Worm (Caenorhabditis elegans) whole organism, L1 larva: ENCODE results near the gene F20B6.6.

Experiments
- fos-1 ChIP-seq: fragments of 150-350 bp; optimal IDR thresholded peaks from 2 replicates; lab custom pipeline; 2014; ENCODE audit warnings: missing biosample characterization, missing genetic modification characterization
- jun-1 ChIP-seq: fragments of 150-350 bp; optimal IDR thresholded peaks from 2 replicates; lab custom pipeline; 2014; ENCODE audit warnings: missing biosample characterization, missing genetic modification reagents, missing genetic modification characterization
- lin-13 ChIP-seq: fragments of 150-350 bp; optimal IDR thresholded peaks from 2 replicates; lab custom pipeline; 2014; ENCODE audit warnings: missing biosample characterization, missing genetic modification reagents, missing genetic modification characterization
- lin-15B ChIP-seq: fragments of 150-350 bp; sonication (generic microtip); optimal IDR thresholded peaks from 3 replicates; lab custom pipeline; 2014; ENCODE audit warnings: missing biosample characterization, missing genetic modification characterization
- snpc-4 ChIP-seq: fragments of 150-350 bp; optimal IDR thresholded peaks from 2 replicates; lab custom pipeline; 2014; ENCODE audit warnings: missing biosample characterization, missing genetic modification characterization
- ztf-11 ChIP-seq, 2 experiments: sonication (generic microtip); optimal IDR thresholded peaks; 2 replicates each; lab custom pipeline; 2016 to 2017; ENCODE audit warnings: missing genetic modification characterization in 2 of 2, missing biosample characterization in 1 of 2, missing compliant biosample characterization in 1 of 2
- ztf-4 ChIP-seq: fragments of 150-350 bp; optimal IDR thresholded peaks from 2 replicates; lab custom pipeline; 2014; ENCODE audit warnings: missing biosample characterization, missing genetic modification characterization

DNA sequence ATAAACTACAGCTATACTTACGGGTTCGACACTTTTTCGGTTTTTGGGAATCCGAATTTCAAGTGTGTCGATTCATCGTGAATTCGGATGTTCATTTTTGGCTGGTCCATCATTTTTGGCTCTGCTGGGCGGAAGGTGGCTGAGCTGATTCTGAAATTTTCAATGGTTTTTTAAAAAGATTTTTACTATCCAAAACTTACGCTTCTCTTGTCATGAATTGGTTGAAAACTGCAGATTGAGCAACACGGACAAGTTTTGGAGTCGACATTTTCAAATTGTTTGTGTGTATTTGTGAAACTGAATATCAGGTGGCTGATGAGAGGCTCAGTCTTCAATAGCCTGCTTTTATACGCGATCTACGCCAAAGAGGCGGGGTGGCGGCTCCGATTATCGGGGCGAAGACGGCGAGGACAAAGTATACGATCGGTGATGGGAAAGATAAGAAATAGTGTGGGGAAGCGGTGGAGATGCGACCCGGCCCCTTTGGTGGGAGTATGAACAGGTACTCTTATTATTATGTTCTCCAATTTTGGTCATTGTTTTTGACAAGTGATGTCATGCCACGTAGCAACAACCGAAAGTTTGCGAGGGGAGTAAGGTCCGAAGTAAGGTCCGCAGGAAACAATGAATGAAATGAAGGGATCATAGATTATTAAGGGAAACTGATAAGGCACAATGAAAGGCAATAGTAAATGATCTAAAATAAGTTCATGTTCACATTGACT, 45.0 kb upstream of the F20B6.6 start, which contains the start of gene F48D6.4:
- TF ChIP-seq ztf-11 (tag; optimal IDR thresholded peaks at IDR 0.05; lab: Kevin White, UChicago) (no peak), jun-1 (no peak), fos-1 (tag; lab: Kevin White, UChicago) (no peak), snpc-4 (tag; lab: Kevin White, UChicago) (no peak), lin-15B (tag; lab: Kevin White, UChicago) (no peak), ztf-4 (tag; lab: Kevin White, UChicago) (no peak), lin-13 (GFP tag; lab: Kevin White, UChicago) (no peak)
